Fruit fly (Drosophila melanogaster): Measurements from ENCODE around the gene Ada.

The Ada gene

DNA sequence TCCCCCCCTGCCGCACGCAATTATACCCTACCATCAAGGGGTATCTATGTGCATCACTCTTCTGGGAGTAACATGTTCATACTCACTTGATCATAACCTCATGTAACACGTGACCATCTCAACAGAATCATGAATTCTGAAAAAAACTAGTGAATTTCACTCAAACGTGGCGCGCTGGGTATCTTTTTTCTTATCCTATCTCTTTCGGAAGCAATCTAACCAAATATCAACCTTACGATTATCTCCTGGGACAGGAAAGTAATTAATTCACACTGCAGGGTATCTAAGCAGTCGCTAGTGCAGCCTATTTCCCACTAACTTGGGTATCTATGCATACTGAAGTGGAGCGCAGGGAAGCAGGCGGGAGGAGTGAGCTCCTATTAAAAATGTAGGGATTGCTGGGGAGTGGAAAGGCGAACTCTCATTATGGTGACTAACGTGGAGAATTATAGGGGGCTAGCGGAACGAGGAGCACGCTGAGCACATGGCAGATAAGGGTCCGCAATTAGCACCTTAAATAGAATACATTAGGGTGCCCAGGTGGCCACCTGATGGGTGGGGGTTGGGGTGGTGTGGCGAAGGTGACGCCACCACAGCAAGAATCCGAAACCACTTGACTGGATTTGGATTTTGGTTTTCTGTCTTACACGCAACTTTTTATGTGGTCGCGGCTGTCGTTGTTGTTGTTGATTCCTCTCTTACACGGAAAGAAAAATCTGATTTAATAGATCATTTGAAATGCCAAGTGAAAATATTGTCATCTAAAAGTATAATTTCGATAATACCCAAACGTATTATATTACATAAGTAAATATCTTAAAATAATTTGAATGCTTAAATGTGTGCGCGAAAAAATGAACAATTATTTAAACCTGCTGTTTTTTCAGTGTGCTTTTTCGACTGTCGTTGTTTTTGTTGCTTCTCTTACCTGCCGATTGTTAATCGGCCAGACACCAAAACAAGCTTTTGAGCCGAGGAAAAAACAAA lies 9.6 kb upstream of the Ada start (continued):
- peak; percentile 89 for TF ChIP-seq CG7556 (GFP tag; optimal IDR thresholded peaks at IDR 0.05)
- TF ChIP-seq CG2120 (GFP tag; optimal IDR thresholded peaks at IDR 0.05): peak; percentile 94
- peak; percentile 70 for TF ChIP-seq tup (GFP tag; optimal IDR thresholded peaks at IDR 0.05)
- no peak for TF ChIP-seq CG10959 (GFP tag; IDR thresholded peaks at IDR 0.05)
- TF ChIP-seq slbo (GFP tag; IDR thresholded peaks at IDR 0.05): no peak
- peak; percentile 95 for TF ChIP-seq CrebB (tag; optimal IDR thresholded peaks at IDR 0.05)
- peak; percentile 84 for TF ChIP-seq odd (GFP tag; optimal IDR thresholded peaks at IDR 0.05)
- no peak for TF ChIP-seq gfzf (GFP tag; optimal IDR thresholded peaks at IDR 0.05)
- no peak for TF ChIP-seq CG17328 (GFP tag; IDR thresholded peaks at IDR 0.05)
- TF ChIP-seq Meics (GFP tag; optimal IDR thresholded peaks at IDR 0.05): peak; percentile 96
- TF ChIP-seq Opbp (GFP tag; IDR thresholded peaks at IDR 0.05; ENCODE audit: partially characterized antibody): no peak
- TF ChIP-seq nmo (GFP tag; optimal IDR thresholded peaks at IDR 0.05): peak; percentile 96
- no peak for TF ChIP-seq fd102C (GFP tag; optimal IDR thresholded peaks at IDR 0.05)
- peak; percentile 41 for TF ChIP-seq CG2116 (GFP tag; optimal IDR thresholded peaks at IDR 0.05)
- TF ChIP-seq CG9876 (GFP tag; optimal IDR thresholded peaks at IDR 0.05): peak; percentile 79
- no peak for TF ChIP-seq aop (GFP tag; IDR thresholded peaks at IDR 0.05)
- peak; percentile 93 for TF ChIP-seq CG18262 (tag; optimal IDR thresholded peaks at IDR 0.05)
- TF ChIP-seq CoRest (tag; optimal IDR thresholded peaks at IDR 0.05): peak; percentile 96
- peak; percentile 85 for TF ChIP-seq CG2202 (tag; optimal IDR thresholded peaks at IDR 0.05)
- TF ChIP-seq cato (GFP tag; optimal IDR thresholded peaks at IDR 0.05; ENCODE audit: borderline replicate concordance): peak; percentile 80
- TF ChIP-seq nerfin-1 (tag; optimal IDR thresholded peaks at IDR 0.05): peak; percentile 91
- peak; percentile 90 for TF ChIP-seq Hand (GFP tag; optimal IDR thresholded peaks at IDR 0.05)
- no peak for TF ChIP-seq lmd (GFP tag; IDR thresholded peaks at IDR 0.05)
- no peak for TF ChIP-seq Xrp1 (GFP tag; IDR thresholded peaks at IDR 0.05)
- TF ChIP-seq CkIIα-i1 (GFP tag; IDR thresholded peaks at IDR 0.05): no peak
- TF ChIP-seq Aef1 (GFP tag; IDR thresholded peaks at IDR 0.05): no peak
- peak in 1 of 3 experiments; percentile 29 for TF ChIP-seq Stat92E (GFP tag; optimal IDR thresholded peaks at IDR 0.05)
- no peak for TF ChIP-seq Ravus (GFP tag; IDR thresholded peaks at IDR 0.05)
- TF ChIP-seq phol (tag; optimal IDR thresholded peaks at IDR 0.05): peak; percentile 94
- TF ChIP-seq grn (GFP tag; optimal IDR thresholded peaks at IDR 0.05): peak; percentile 51
- no peak for TF ChIP-seq CG14667 (GFP tag; IDR thresholded peaks at IDR 0.05)
- TF ChIP-seq run (tag; optimal IDR thresholded peaks at IDR 0.05): peak; percentile 90
- TF ChIP-seq MBD-R2 (GFP tag; IDR thresholded peaks at IDR 0.05): no peak
- TF ChIP-seq CG4404 (GFP tag; IDR thresholded peaks at IDR 0.05): no peak
- no peak for TF ChIP-seq CG14014 (GFP tag; IDR thresholded peaks at IDR 0.05)
- TF ChIP-seq CG17829 (tag; optimal IDR thresholded peaks at IDR 0.05): peak; percentile 94
- no peak for TF ChIP-seq gcm2 (GFP tag; optimal IDR thresholded peaks at IDR 0.05)
- no peak for TF ChIP-seq GATAe (GFP tag; conservative IDR thresholded peaks at IDR 0.05)
- peak; percentile 21 for TF ChIP-seq Sry-δ (GFP tag; optimal IDR thresholded peaks at IDR 0.05)
- TF ChIP-seq CG8944 (GFP tag; optimal IDR thresholded peaks at IDR 0.05): peak; percentile 72
- TF ChIP-seq CG1792 (GFP tag; optimal IDR thresholded peaks at IDR 0.05): peak; percentile 62
- peak; percentile 91 for TF ChIP-seq Spps (tag; optimal IDR thresholded peaks at IDR 0.05)
- peak; percentile 79 for TF ChIP-seq CG2875 (GFP tag; optimal IDR thresholded peaks at IDR 0.05)
- TF ChIP-seq nerfin-2 (GFP tag; IDR thresholded peaks at IDR 0.05; ENCODE audit: partially characterized antibody): no peak
- no peak for TF ChIP-seq CG11695 (GFP tag; IDR thresholded peaks at IDR 0.05)
- TF ChIP-seq CG15696 (tag; optimal IDR thresholded peaks at IDR 0.05): peak; percentile 77
- peak; percentile 77 to 92 for TF ChIP-seq Pdp1 (GFP tag; optimal IDR thresholded peaks at IDR 0.05)
- TF ChIP-seq Hmr (GFP tag; optimal IDR thresholded peaks at IDR 0.05): peak; percentile 96
